Worm (Caenorhabditis elegans) whole organism, L4 larva: ENCODE measurements around the gene EEED8.18.

Source experiments
- F49E8.2 ChIP-seq: sonication (generic microtip); optimal IDR thresholded peaks from 2 replicates; lab custom pipeline; 2016; ENCODE audit warnings: missing compliant biosample characterization, mild to moderate bottlenecking, missing genetic modification characterization, borderline replicate concordance
- T26A8.4 ChIP-seq: fragments of 200-800 bp; sonication (Bioruptor generic); IDR thresholded peaks from 2 replicates; pipeline ENCODE4 v1.3.6; 2022; ENCODE audit warnings: missing genetic modification characterization, missing compliant biosample characterization
- Y105C5A.15 ChIP-seq: fragments of 200-800 bp; sonication (Bioruptor generic); IDR thresholded peaks from 2 replicates; pipeline ENCODE4 v1.3.6; 2022; ENCODE audit warnings: missing genetic modification characterization, missing compliant biosample characterization
- ZK546.5 ChIP-seq, 2 experiments: sonication (generic microtip); optimal IDR thresholded peaks; 2 replicates each; lab custom pipeline; 2017; ENCODE audit warnings: missing biosample characterization in 2 of 2, missing genetic modification characterization in 2 of 2
- aly-2 ChIP-seq: sonication (generic microtip); optimal IDR thresholded peaks from 2 replicates; lab custom pipeline; 2018; ENCODE audit warnings: missing biosample characterization, missing genetic modification characterization
- ama-1 ChIP-seq: fragments of 150-350 bp; optimal IDR thresholded peaks from 2 replicates; lab custom pipeline; 2014; ENCODE audit warnings: inconsistent platforms, mixed read lengths
- ceh-20 ChIP-seq: fragments of 200-800 bp; sonication (Bioruptor generic); IDR thresholded peaks from 2 replicates; pipeline ENCODE4 v1.3.6; 2022; ENCODE audit warnings: missing genetic modification reagents, missing genetic modification characterization, missing compliant biosample characterization
- ceh-32 ChIP-seq: sonication (generic microtip); optimal IDR thresholded peaks from 2 replicates; lab custom pipeline; 2016; ENCODE audit warnings: mild to moderate bottlenecking, missing genetic modification characterization, missing compliant biosample characterization; ENCODE audit not compliant: poor library complexity
- ceh-44 ChIP-seq: fragments of 200-800 bp; sonication (Bioruptor generic); IDR thresholded peaks from 2 replicates; pipeline ENCODE4 v1.3.6; 2022; ENCODE audit warnings: missing genetic modification reagents, missing genetic modification characterization, missing compliant biosample characterization
- ceh-62 ChIP-seq: sonication (generic microtip); optimal IDR thresholded peaks from 2 replicates; lab custom pipeline; 2017; ENCODE audit warnings: missing biosample characterization, missing genetic modification characterization
- ces-1 ChIP-seq: fragments of 150-350 bp; sonication (generic microtip); optimal IDR thresholded peaks from 4 replicates; lab custom pipeline; 2014; ENCODE audit warnings: missing biosample characterization, missing genetic modification reagents, missing genetic modification characterization
- cey-2 ChIP-seq: sonication (generic microtip); optimal IDR thresholded peaks from 3 replicates; lab custom pipeline; 2017; ENCODE audit warnings: missing genetic modification characterization, mild to moderate bottlenecking, missing compliant biosample characterization, antibody characterized with exemption, borderline replicate concordance; ENCODE audit not compliant: insufficient read depth
- daf-12 ChIP-seq: fragments of 150-350 bp; optimal IDR thresholded peaks from 2 replicates; lab custom pipeline; 2014; ENCODE audit warnings: missing biosample characterization, missing genetic modification reagents, missing genetic modification characterization
- daf-16 ChIP-seq, 3 experiments: sonication (generic microtip); optimal IDR thresholded peaks; 2 replicates each; lab custom pipeline; 2016 to 2017; ENCODE audit warnings: missing genetic modification characterization in 3 of 3, missing genetic modification reagents in 3 of 3, mild to moderate bottlenecking in 2 of 3, missing compliant biosample characterization in 2 of 3, missing biosample characterization in 1 of 3, moderate library complexity in 1 of 3
- dmd-6 ChIP-seq: fragments of 200-800 bp; sonication (Bioruptor generic); IDR thresholded peaks from 2 replicates; pipeline ENCODE4 v1.3.6; 2022; ENCODE audit warnings: missing genetic modification reagents, missing genetic modification characterization, missing compliant biosample characterization
- dmd-8 ChIP-seq: fragments of 200-800 bp; sonication (Bioruptor generic); IDR thresholded peaks from 2 replicates; pipeline ENCODE4 v1.3.6; 2022; ENCODE audit warnings: missing genetic modification characterization, missing compliant biosample characterization
- dmd-9 ChIP-seq: fragments of 200-800 bp; sonication (Bioruptor generic); IDR thresholded peaks from 2 replicates; pipeline ENCODE4 v1.3.6; 2022; ENCODE audit warnings: missing genetic modification reagents, missing genetic modification characterization, missing compliant biosample characterization
- duxl-1 ChIP-seq: sonication (generic microtip); optimal IDR thresholded peaks from 2 replicates; lab custom pipeline; 2016; ENCODE audit warnings: mild to moderate bottlenecking, missing genetic modification characterization, moderate library complexity, missing compliant biosample characterization; ENCODE audit not compliant: poor library complexity
- fkh-10 ChIP-seq: fragments of 150-350 bp; optimal IDR thresholded peaks from 2 replicates; lab custom pipeline; 2014; ENCODE audit warnings: missing biosample characterization, missing genetic modification reagents, missing genetic modification characterization
- fos-1 ChIP-seq: fragments of 150-350 bp; optimal IDR thresholded peaks from 2 replicates; lab custom pipeline; 2014; ENCODE audit warnings: missing biosample characterization, missing genetic modification characterization
- gei-8 ChIP-seq: fragments of 200-800 bp; sonication (Bioruptor generic); optimal IDR thresholded peaks from 2 replicates; lab custom pipeline; 2018; ENCODE audit warnings: mild to moderate bottlenecking, missing genetic modification characterization, missing compliant biosample characterization
- hlh-30 ChIP-seq: sonication (generic microtip); optimal IDR thresholded peaks from 2 replicates; lab custom pipeline; 2017; ENCODE audit warnings: antibody characterized with exemption, mild to moderate bottlenecking, missing genetic modification characterization, missing compliant biosample characterization; ENCODE audit not compliant: insufficient read depth
- lin-15B ChIP-seq: fragments of 150-350 bp; sonication (generic microtip); optimal IDR thresholded peaks from 3 replicates; lab custom pipeline; 2014; ENCODE audit warnings: missing biosample characterization, missing genetic modification characterization
- lin-38 ChIP-seq: fragments of 200-800 bp; sonication (Bioruptor generic); IDR thresholded peaks from 2 replicates; pipeline ENCODE4 v1.3.6; 2022; ENCODE audit warnings: missing genetic modification reagents, missing genetic modification characterization, missing compliant biosample characterization
- lir-3 ChIP-seq: sonication (generic microtip); optimal IDR thresholded peaks from 2 replicates; lab custom pipeline; 2016; ENCODE audit warnings: mild to moderate bottlenecking, missing genetic modification characterization, missing compliant biosample characterization
- lsy-2 ChIP-seq, 2 experiments: fragments of 150-350 bp in 1 of 2; sonication (generic microtip) in 1 of 2; optimal IDR thresholded peaks; 2 replicates each; lab custom pipeline; 2014 to 2017; ENCODE audit warnings: missing biosample characterization in 2 of 2, missing genetic modification characterization in 2 of 2
- madf-5 ChIP-seq, 2 experiments: fragments of 200-800 bp; sonication (Bioruptor generic); IDR thresholded peaks; 2 replicates each; pipeline ENCODE4 v1.3.6; 2022; ENCODE audit warnings: missing compliant biosample characterization in 2 of 2, missing genetic modification characterization in 2 of 2
- mep-1 ChIP-seq: fragments of 150-350 bp; sonication (generic microtip); optimal IDR thresholded peaks from 3 replicates; lab custom pipeline; 2014; ENCODE audit warnings: missing biosample characterization, missing genetic modification characterization
- mes-2 ChIP-seq: sonication (generic microtip); optimal IDR thresholded peaks from 2 replicates; lab custom pipeline; 2016; ENCODE audit warnings: missing genotype, mild to moderate bottlenecking, missing genetic modification characterization, missing compliant biosample characterization; ENCODE audit not compliant: poor library complexity, severe bottlenecking
- nhr-42 ChIP-seq: fragments of 200-800 bp; sonication (Bioruptor generic); IDR thresholded peaks from 2 replicates; pipeline ENCODE4 v1.3.6; 2022; ENCODE audit warnings: missing genetic modification characterization, missing compliant biosample characterization
- nhr-76 ChIP-seq: fragments of 150-350 bp; optimal IDR thresholded peaks from 2 replicates; lab custom pipeline; 2014; ENCODE audit warnings: missing biosample characterization, missing genetic modification characterization
- pqm-1 ChIP-seq: sonication (generic microtip); optimal IDR thresholded peaks from 2 replicates; lab custom pipeline; 2017; ENCODE audit warnings: missing biosample characterization, missing genetic modification characterization
- saeg-2 ChIP-seq: fragments of 200-800 bp; sonication (Bioruptor generic); IDR thresholded peaks from 2 replicates; pipeline ENCODE4 v1.3.6; 2022; ENCODE audit warnings: missing genetic modification reagents, missing genetic modification characterization, missing compliant biosample characterization
- set-16 ChIP-seq: fragments of 200-800 bp; sonication (Bioruptor generic); IDR thresholded peaks from 2 replicates; pipeline ENCODE4 v1.3.6; 2022; ENCODE audit warnings: missing genetic modification reagents, missing genetic modification characterization, missing compliant biosample characterization
- skn-1 ChIP-seq: fragments of 150-350 bp; optimal IDR thresholded peaks from 2 replicates; lab custom pipeline; 2014; ENCODE audit warnings: missing biosample characterization, missing genetic modification characterization
- snpc-1.2 ChIP-seq: fragments of 200-800 bp; sonication (Bioruptor generic); IDR thresholded peaks from 2 replicates; pipeline ENCODE4 v1.3.6; 2022; ENCODE audit warnings: missing genetic modification reagents, missing genetic modification characterization, missing compliant biosample characterization
- snpc-4 ChIP-seq: fragments of 150-350 bp; optimal IDR thresholded peaks from 2 replicates; lab custom pipeline; 2014; ENCODE audit warnings: missing biosample characterization, missing genetic modification characterization
- tra-1 ChIP-seq: fragments of 200-800 bp; sonication (Bioruptor generic); IDR thresholded peaks from 2 replicates; pipeline ENCODE4 v1.3.6; 2022; ENCODE audit warnings: missing genetic modification reagents, missing genetic modification characterization, missing compliant biosample characterization
- unc-39 ChIP-seq: sonication (generic microtip); optimal IDR thresholded peaks from 2 replicates; lab custom pipeline; 2017; ENCODE audit warnings: missing biosample characterization, missing genetic modification characterization
- unc-62 ChIP-seq, 3 experiments: fragments of 150-350 bp in 1 of 3; sonication (generic microtip); optimal IDR thresholded peaks in 2 of 3; peaks in 1 of 3; 1 replicate in 1 of 3; 2 replicates in 2 of 3; lab custom pipeline; 2014 to 2017; ENCODE audit warnings: missing biosample characterization in 3 of 3, missing genetic modification characterization in 3 of 3, missing genetic modification reagents in 3 of 3, missing genotype in 1 of 3
- zfp-3 ChIP-seq: fragments of 200-800 bp; sonication (Bioruptor generic); conservative IDR thresholded peaks from 2 replicates; pipeline ENCODE4 v1.3.6; 2022; ENCODE audit warnings: missing genetic modification reagents, missing genetic modification characterization, missing compliant biosample characterization
- zip-11 ChIP-seq: fragments of 200-800 bp; sonication (Bioruptor generic); IDR thresholded peaks from 2 replicates; pipeline ENCODE4 v1.3.6; 2022; ENCODE audit warnings: missing genetic modification characterization, missing compliant biosample characterization
- ztf-7 ChIP-seq: fragments of 150-350 bp; optimal IDR thresholded peaks from 2 replicates; lab custom pipeline; 2014; ENCODE audit warnings: missing biosample characterization, missing genetic modification characterization

The EEED8.18 gene

ce11 chrII:5416204-5416764 is 3.9 kb upstream of the EEED8.18 start, which contains the start of gene EEED8.2:
Gene EEED8.2, plus strand, starts transcription at chrII:5416714.
- TF ChIP-seq madf-5 (GFP tag; IDR thresholded peaks at IDR 0.05; lab: Robert Waterston, UW): no peak
- no peak for TF ChIP-seq set-16 (GFP tag; lab: Robert Waterston, UW)
- TF ChIP-seq T26A8.4 (GFP tag; lab: Robert Waterston, UW): no peak
- no peak for TF ChIP-seq mep-1 (tag; lab: Kevin White, UChicago)
- TF ChIP-seq lsy-2 (tag; optimal IDR thresholded peaks at IDR 0.05; lab: Kevin White, UChicago): no peak
- no peak for TF ChIP-seq ceh-62
- TF ChIP-seq lir-3 (tag; lab: Kevin White, UChicago): no peak
- peak in 1 of 2 experiments; percentile 90 for TF ChIP-seq unc-62 (GFP tag; optimal IDR thresholded peaks at IDR 0.05 in 1 of 2; lab: Kevin White, UChicago)
- no peak for TF ChIP-seq unc-62 (tag; optimal IDR thresholded peaks at IDR 0.05; lab: Kevin White, UChicago)
- no peak for TF ChIP-seq tra-1 (GFP tag; lab: Robert Waterston, UW)

- TF ChIP-seq ama-1 (lab: Kevin White, UChicago) (no peak), fkh-10 (GFP tag; lab: Kevin White, UChicago) (no peak), duxl-1 (tag; lab: Kevin White, UChicago) (no peak), aly-2 (tag; lab: Kevin White, UChicago) (no peak), dmd-9 (GFP tag; lab: Robert Waterston, UW) (no peak), nhr-42 (GFP tag; lab: Robert Waterston, UW) (no peak)
Observed at ce11 chrII:5414040-5414439, 1.6 kb upstream of the EEED8.18 start, which contains the start of the genes EEED8.14 and EEED8.3. Gene EEED8.14, minus strand, starts transcription at chrII:5414052. Gene EEED8.3, plus strand, starts transcription at chrII:5414276.

ce11 chrII:5408924-5409323 is 3.5 kb downstream of the EEED8.18 start, which contains the start of the genes EEED8.12 and EEED8.4:
Gene EEED8.12, minus strand, starts transcription at chrII:5409024.
Gene EEED8.4, plus strand, starts transcription at chrII:5409319.
- no peak for TF ChIP-seq ZK546.5 (tag; optimal IDR thresholded peaks at IDR 0.05; lab: Kevin White, UChicago)
- no peak for TF ChIP-seq zip-11 (GFP tag; lab: Robert Waterston, UW)
- TF ChIP-seq cey-2 (tag; lab: Kevin White, UChicago): no peak
- no peak for TF ChIP-seq saeg-2
- no peak for TF ChIP-seq ceh-20 (GFP tag; lab: Robert Waterston, UW)
- no peak for TF ChIP-seq gei-8 (GFP tag; lab: Kevin White, UChicago)
- TF ChIP-seq nhr-76: no peak
- TF ChIP-seq zfp-3 (GFP tag; lab: Robert Waterston, UW): no peak
- TF ChIP-seq dmd-6 (GFP tag; lab: Robert Waterston, UW): no peak
- TF ChIP-seq skn-1 (tag; lab: Kevin White, UChicago): no peak

- TF ChIP-seq daf-16 (GFP tag; optimal IDR thresholded peaks at IDR 0.05; lab: Kevin White, UChicago): no peak
- TF ChIP-seq daf-16 (tag; optimal IDR thresholded peaks at IDR 0.05; lab: Kevin White, UChicago): no peak
- no peak for TF ChIP-seq snpc-4
Observed at ce11 chrII:5407548-5407947, 4.9 kb downstream of the EEED8.18 start, which contains the start of gene clec-141. Gene clec-141, minus strand, starts transcription at chrII:5407648.

ce11 chrII:5399201-5399600 is 13.2 kb downstream of the EEED8.18 start, which contains the start of gene mog-5:
Gene mog-5, plus strand, starts transcription at chrII:5399538.
- TF ChIP-seq lin-38 (peak; percentile 40; the same call in 1 of the 2 replicates), fos-1 (tag; lab: Kevin White, UChicago) (no peak), snpc-1.2 (GFP tag; lab: Robert Waterston, UW) (no peak), ces-1 (no peak), pqm-1 (tag; lab: Kevin White, UChicago) (no peak), daf-12 (tag; lab: Kevin White, UChicago) (no peak), ceh-44 (GFP tag; lab: Robert Waterston, UW) (no peak), ztf-7 (tag; lab: Kevin White, UChicago) (no peak), unc-39 (tag; lab: Kevin White, UChicago) (no peak), F49E8.2 (tag; lab: Kevin White, UChicago) (no peak), lin-15B (tag; lab: Kevin White, UChicago) (no peak), ceh-32 (no peak), cey-2 (tag; lab: Kevin White, UChicago) (no peak), mes-2 (peak; percentile 77), hlh-30 (peak; percentile 23), Y105C5A.15 (GFP tag; lab: Robert Waterston, UW) (no peak), skn-1 (tag; lab: Kevin White, UChicago) (no peak), dmd-8 (no peak)
